Worm (Caenorhabditis elegans) whole organism, L4 larva: ENCODE measurements around the gene C45B2.1.

ENCODE experiments used
- D1046.2 ChIP-seq: fragments of 200-800 bp; sonication (Bioruptor generic); IDR thresholded peaks from 2 replicates; pipeline ENCODE4 v1.3.6; 2022; ENCODE audit warnings: missing genetic modification characterization, missing compliant biosample characterization
- F44E2.7 ChIP-seq: fragments of 200-800 bp; sonication (Bioruptor generic); IDR thresholded peaks from 2 replicates; pipeline ENCODE4 v2.1.2; 2022; ENCODE audit warnings: missing genetic modification characterization, missing compliant biosample characterization
- T26A8.4 ChIP-seq: fragments of 200-800 bp; sonication (Bioruptor generic); IDR thresholded peaks from 2 replicates; pipeline ENCODE4 v1.3.6; 2022; ENCODE audit warnings: missing genetic modification characterization, missing compliant biosample characterization
- Y105C5A.15 ChIP-seq: fragments of 200-800 bp; sonication (Bioruptor generic); IDR thresholded peaks from 2 replicates; pipeline ENCODE4 v1.3.6; 2022; ENCODE audit warnings: missing genetic modification characterization, missing compliant biosample characterization
- Y5F2A.4 ChIP-seq: fragments of 200-800 bp; sonication (Bioruptor generic); optimal IDR thresholded peaks from 2 replicates; lab custom pipeline; 2018; ENCODE audit warnings: mild to moderate bottlenecking, missing genetic modification characterization, missing compliant biosample characterization
- ZK337.2 ChIP-seq: fragments of 200-800 bp; sonication (Bioruptor generic); IDR thresholded peaks from 2 replicates; pipeline ENCODE4 v1.3.6; 2022; ENCODE audit warnings: missing genetic modification reagents, missing genetic modification characterization, missing compliant biosample characterization
- aha-1 ChIP-seq: fragments of 150-350 bp; peaks from one replicate; lab custom pipeline; 2014; ENCODE audit warnings: missing biosample characterization, missing genetic modification characterization
- arid-1 ChIP-seq: fragments of 200-800 bp; sonication (Bioruptor generic); conservative IDR thresholded peaks from 2 replicates; pipeline ENCODE4 v1.3.6; 2022; ENCODE audit warnings: missing genetic modification reagents, missing genetic modification characterization, missing compliant biosample characterization
- attf-4 ChIP-seq: sonication (generic microtip); optimal IDR thresholded peaks from 3 replicates; lab custom pipeline; 2017; ENCODE audit warnings: missing biosample characterization, missing genetic modification characterization
- ceh-82 ChIP-seq: sonication (generic microtip); optimal IDR thresholded peaks from 2 replicates; lab custom pipeline; 2017; ENCODE audit warnings: missing biosample characterization, missing genetic modification characterization
- ctbp-1 ChIP-seq: fragments of 200-800 bp; sonication (Bioruptor generic); IDR thresholded peaks from 2 replicates; pipeline ENCODE4 v1.3.6; 2022; ENCODE audit warnings: missing genetic modification reagents, missing genetic modification characterization, missing compliant biosample characterization
- daf-16 ChIP-seq, 3 experiments: sonication (generic microtip); optimal IDR thresholded peaks; 2 replicates each; lab custom pipeline; 2016 to 2017; ENCODE audit warnings: missing genetic modification characterization in 3 of 3, missing genetic modification reagents in 3 of 3, mild to moderate bottlenecking in 2 of 3, missing compliant biosample characterization in 2 of 3, missing biosample characterization in 1 of 3, moderate library complexity in 1 of 3
- daf-8 ChIP-seq: fragments of 200-800 bp; sonication (Bioruptor generic); IDR thresholded peaks from 2 replicates; pipeline ENCODE4 v1.3.6; 2022; ENCODE audit warnings: missing genetic modification characterization, missing compliant biosample characterization
- dmd-9 ChIP-seq: fragments of 200-800 bp; sonication (Bioruptor generic); IDR thresholded peaks from 2 replicates; pipeline ENCODE4 v1.3.6; 2022; ENCODE audit warnings: missing genetic modification reagents, missing genetic modification characterization, missing compliant biosample characterization
- dve-1 ChIP-seq: sonication (generic microtip); optimal IDR thresholded peaks from 2 replicates; lab custom pipeline; 2017; ENCODE audit warnings: antibody characterized with exemption, mild to moderate bottlenecking, missing genetic modification characterization, missing compliant biosample characterization; ENCODE audit not compliant: insufficient read depth
- fkh-10 ChIP-seq: fragments of 150-350 bp; optimal IDR thresholded peaks from 2 replicates; lab custom pipeline; 2014; ENCODE audit warnings: missing biosample characterization, missing genetic modification reagents, missing genetic modification characterization
- hlh-11 ChIP-seq: fragments of 200-800 bp; sonication (Bioruptor generic); optimal IDR thresholded peaks from 2 replicates; lab custom pipeline; 2018; ENCODE audit warnings: mild to moderate bottlenecking, missing genetic modification characterization, missing compliant biosample characterization
- hmg-1.1 ChIP-seq: fragments of 200-800 bp; sonication (Bioruptor generic); IDR thresholded peaks from 2 replicates; pipeline ENCODE4 v1.3.6; 2022; ENCODE audit warnings: missing genetic modification reagents, missing genetic modification characterization, missing compliant biosample characterization
- jun-1 ChIP-seq: fragments of 150-350 bp; optimal IDR thresholded peaks from 2 replicates; lab custom pipeline; 2014; ENCODE audit warnings: missing biosample characterization, missing genetic modification reagents, missing genetic modification characterization
- lin-15B ChIP-seq: fragments of 150-350 bp; sonication (generic microtip); optimal IDR thresholded peaks from 3 replicates; lab custom pipeline; 2014; ENCODE audit warnings: missing biosample characterization, missing genetic modification characterization
- lin-29 ChIP-seq: fragments of 200-800 bp; sonication (Bioruptor generic); IDR thresholded peaks from 2 replicates; pipeline ENCODE4 v1.3.6; 2022; ENCODE audit warnings: missing genetic modification reagents, missing genetic modification characterization, missing compliant biosample characterization
- lin-38 ChIP-seq: fragments of 200-800 bp; sonication (Bioruptor generic); IDR thresholded peaks from 2 replicates; pipeline ENCODE4 v1.3.6; 2022; ENCODE audit warnings: missing genetic modification reagents, missing genetic modification characterization, missing compliant biosample characterization
- lsy-2 ChIP-seq, 2 experiments: fragments of 150-350 bp in 1 of 2; sonication (generic microtip) in 1 of 2; optimal IDR thresholded peaks; 2 replicates each; lab custom pipeline; 2014 to 2017; ENCODE audit warnings: missing biosample characterization in 2 of 2, missing genetic modification characterization in 2 of 2
- madf-5 ChIP-seq, 2 experiments: fragments of 200-800 bp; sonication (Bioruptor generic); IDR thresholded peaks; 2 replicates each; pipeline ENCODE4 v1.3.6; 2022; ENCODE audit warnings: missing compliant biosample characterization in 2 of 2, missing genetic modification characterization in 2 of 2
- mep-1 ChIP-seq: fragments of 150-350 bp; sonication (generic microtip); optimal IDR thresholded peaks from 3 replicates; lab custom pipeline; 2014; ENCODE audit warnings: missing biosample characterization, missing genetic modification characterization
- mes-2 ChIP-seq: sonication (generic microtip); optimal IDR thresholded peaks from 2 replicates; lab custom pipeline; 2016; ENCODE audit warnings: missing genotype, mild to moderate bottlenecking, missing genetic modification characterization, missing compliant biosample characterization; ENCODE audit not compliant: poor library complexity, severe bottlenecking
- mxl-2 ChIP-seq: fragments of 200-800 bp; sonication (Bioruptor generic); conservative IDR thresholded peaks from 2 replicates; pipeline ENCODE4 v1.3.6; 2022; ENCODE audit warnings: missing genetic modification reagents, missing genetic modification characterization, missing compliant biosample characterization
- mxl-3 ChIP-seq: fragments of 200-800 bp; sonication (Bioruptor generic); optimal IDR thresholded peaks from 2 replicates; lab custom pipeline; 2018; ENCODE audit warnings: mild to moderate bottlenecking, missing genetic modification characterization, missing compliant biosample characterization
- nhr-11 ChIP-seq: fragments of 150-350 bp; optimal IDR thresholded peaks from 2 replicates; lab custom pipeline; 2014; ENCODE audit warnings: missing biosample characterization, missing genetic modification characterization
- nhr-25 ChIP-seq: sonication (generic microtip); optimal IDR thresholded peaks from 2 replicates; lab custom pipeline; 2017; ENCODE audit warnings: missing genetic modification characterization, mild to moderate bottlenecking, missing compliant biosample characterization, antibody characterized with exemption, moderate library complexity, borderline replicate concordance; ENCODE audit not compliant: insufficient read depth
- nhr-28 ChIP-seq: fragments of 150-350 bp; optimal IDR thresholded peaks from 2 replicates; lab custom pipeline; 2014; ENCODE audit warnings: missing biosample characterization, missing genetic modification characterization
- nhr-41 ChIP-seq: fragments of 200-800 bp; sonication (Bioruptor generic); IDR thresholded peaks from 2 replicates; pipeline ENCODE4 v1.3.6; 2022; ENCODE audit warnings: missing genetic modification reagents, missing genetic modification characterization, missing compliant biosample characterization
- nhr-42 ChIP-seq: fragments of 200-800 bp; sonication (Bioruptor generic); IDR thresholded peaks from 2 replicates; pipeline ENCODE4 v1.3.6; 2022; ENCODE audit warnings: missing genetic modification characterization, missing compliant biosample characterization
- nhr-76 ChIP-seq: fragments of 150-350 bp; optimal IDR thresholded peaks from 2 replicates; lab custom pipeline; 2014; ENCODE audit warnings: missing biosample characterization, missing genetic modification characterization
- nhr-77 ChIP-seq: fragments of 150-350 bp; optimal IDR thresholded peaks from 2 replicates; lab custom pipeline; 2014; ENCODE audit warnings: missing biosample characterization, missing genetic modification characterization
- pqm-1 ChIP-seq: sonication (generic microtip); optimal IDR thresholded peaks from 2 replicates; lab custom pipeline; 2017; ENCODE audit warnings: missing biosample characterization, missing genetic modification characterization
- saeg-2 ChIP-seq: fragments of 200-800 bp; sonication (Bioruptor generic); IDR thresholded peaks from 2 replicates; pipeline ENCODE4 v1.3.6; 2022; ENCODE audit warnings: missing genetic modification reagents, missing genetic modification characterization, missing compliant biosample characterization
- set-16 ChIP-seq: fragments of 200-800 bp; sonication (Bioruptor generic); IDR thresholded peaks from 2 replicates; pipeline ENCODE4 v1.3.6; 2022; ENCODE audit warnings: missing genetic modification reagents, missing genetic modification characterization, missing compliant biosample characterization
- skn-1 ChIP-seq: fragments of 150-350 bp; optimal IDR thresholded peaks from 2 replicates; lab custom pipeline; 2014; ENCODE audit warnings: missing biosample characterization, missing genetic modification characterization
- snpc-4 ChIP-seq: fragments of 150-350 bp; optimal IDR thresholded peaks from 2 replicates; lab custom pipeline; 2014; ENCODE audit warnings: missing biosample characterization, missing genetic modification characterization
- spr-1 ChIP-seq: sonication (generic microtip); optimal IDR thresholded peaks from 2 replicates; lab custom pipeline; 2016; ENCODE audit warnings: mild to moderate bottlenecking, missing genetic modification characterization, missing compliant biosample characterization
- unc-62 ChIP-seq, 3 experiments: fragments of 150-350 bp in 1 of 3; sonication (generic microtip); optimal IDR thresholded peaks in 2 of 3; peaks in 1 of 3; 1 replicate in 1 of 3; 2 replicates in 2 of 3; lab custom pipeline; 2014 to 2017; ENCODE audit warnings: missing biosample characterization in 3 of 3, missing genetic modification characterization in 3 of 3, missing genetic modification reagents in 3 of 3, missing genotype in 1 of 3
- zag-1 ChIP-seq: fragments of 150-350 bp; optimal IDR thresholded peaks from 2 replicates; lab custom pipeline; 2014; ENCODE audit warnings: missing biosample characterization, missing genetic modification characterization
- zip-11 ChIP-seq: fragments of 200-800 bp; sonication (Bioruptor generic); IDR thresholded peaks from 2 replicates; pipeline ENCODE4 v1.3.6; 2022; ENCODE audit warnings: missing genetic modification characterization, missing compliant biosample characterization
- ztf-11 ChIP-seq: fragments of 150-350 bp; optimal IDR thresholded peaks from 2 replicates; lab custom pipeline; 2014; ENCODE audit warnings: missing biosample characterization, missing genetic modification characterization

C45B2.1 gene

ce11 chrX:6091967-6092366, 6.0 kb downstream of the C45B2.1 start, which contains the start of gene hsp-3 (continued):
- peak; percentile 94 for TF ChIP-seq nhr-11
- peak; percentile 100 for TF ChIP-seq set-16 (GFP tag; lab: Robert Waterston, UW)
- peak; percentile 83 for TF ChIP-seq lin-29 (GFP tag; lab: Robert Waterston, UW)
- TF ChIP-seq saeg-2 (GFP tag; lab: Robert Waterston, UW) = peak; percentile 96
- peak; percentile 92 for TF ChIP-seq jun-1 (tag; lab: Kevin White, UChicago)
- TF ChIP-seq ceh-82 = no peak
- 0 out of 2 replicates have a peak, but pooled peaks have one; percentile 15 for TF ChIP-seq zip-11 (GFP tag; lab: Robert Waterston, UW)
- TF ChIP-seq attf-4 = no peak
- peak; percentile 95 for TF ChIP-seq ctbp-1 (GFP tag; lab: Robert Waterston, UW)
- TF ChIP-seq madf-5 (GFP tag; IDR thresholded peaks at IDR 0.05; lab: Robert Waterston, UW) = 0 out of 4 replicates have a peak, but pooled peaks of 1 of the 2 experiments have one; percentile 28
- peak; percentile 70 for TF ChIP-seq mes-2
- TF ChIP-seq zag-1 = peak; percentile 27
- peak; percentile 97 for TF ChIP-seq arid-1 (GFP tag; lab: Robert Waterston, UW)
- peak; percentile 95 for TF ChIP-seq D1046.2 (GFP tag; lab: Robert Waterston, UW)
- TF ChIP-seq dmd-9 = peak; percentile 93

- TF ChIP-seq arid-1 (GFP tag; lab: Robert Waterston, UW) (no peak), nhr-11 (no peak), hmg-1.1 (no peak), madf-5 (GFP tag; IDR thresholded peaks at IDR 0.05; lab: Robert Waterston, UW) (no peak), nhr-41 (GFP tag; lab: Robert Waterston, UW) (no peak), daf-16 (GFP tag; optimal IDR thresholded peaks at IDR 0.05; lab: Kevin White, UChicago) (no peak), daf-16 (tag; optimal IDR thresholded peaks at IDR 0.05; lab: Kevin White, UChicago) (no peak), nhr-28 (tag; lab: Kevin White, UChicago) (no peak), D1046.2 (GFP tag; lab: Robert Waterston, UW) (no peak)
These were observed 6.6 kb downstream of the C45B2.1 start for ce11 chrX:6092533-6092932.

ce11 chrX:6093046-6093445, 7.1 kb downstream of the C45B2.1 start, which contains the start of gene C15H9.5:
C15H9.5 (plus strand) TSS chrX:6093300.
- TF ChIP-seq nhr-77 (tag; lab: Kevin White, UChicago) (no peak), T26A8.4 (GFP tag; lab: Robert Waterston, UW) (peak; percentile 48; the same call in 1 of the 2 replicates), ctbp-1 (GFP tag; lab: Robert Waterston, UW) (no peak), daf-16 (GFP tag; optimal IDR thresholded peaks at IDR 0.05; lab: Kevin White, UChicago) (no peak), daf-16 (tag; optimal IDR thresholded peaks at IDR 0.05; lab: Kevin White, UChicago) (peak; percentile 93), nhr-28 (tag; lab: Kevin White, UChicago) (peak; percentile 33), mep-1 (tag; lab: Kevin White, UChicago) (peak; percentile 12), dve-1 (tag; lab: Kevin White, UChicago) (peak; percentile 56), pqm-1 (peak; percentile 38), Y105C5A.15 (GFP tag; lab: Robert Waterston, UW) (no peak), hlh-11 (peak; percentile 47), lin-38 (GFP tag; lab: Robert Waterston, UW) (peak; percentile 49), Y5F2A.4 (GFP tag; lab: Kevin White, UChicago) (no peak), lsy-2 (tag; optimal IDR thresholded peaks at IDR 0.05; lab: Kevin White, UChicago) (peak in 1 of 2 experiments; percentile 27), aha-1 (peak; percentile 43)

ce11 chrX:6097551-6097950, 11.6 kb downstream of the C45B2.1 start, which contains the start of gene C15H9.4:
C15H9.4 (plus strand) TSS chrX:6097643.
- TF ChIP-seq nhr-42 (GFP tag; lab: Robert Waterston, UW) (no peak), snpc-4 (tag; lab: Kevin White, UChicago) (no peak), attf-4 (no peak), spr-1 (tag; lab: Kevin White, UChicago) (no peak), lin-15B (tag; lab: Kevin White, UChicago) (no peak), nhr-25 (tag; lab: Kevin White, UChicago) (no peak), fkh-10 (GFP tag; lab: Kevin White, UChicago) (no peak), nhr-76 (tag; lab: Kevin White, UChicago) (no peak), daf-8 (GFP tag; lab: Robert Waterston, UW) (no peak), ztf-11 (tag; lab: Kevin White, UChicago) (no peak), mxl-3 (GFP tag; lab: Kevin White, UChicago) (peak; percentile 27), lsy-2 (tag; optimal IDR thresholded peaks at IDR 0.05; lab: Kevin White, UChicago) (peak in 1 of 2 experiments; percentile 65), ZK337.2 (GFP tag; lab: Robert Waterston, UW) (no peak), skn-1 (tag; lab: Kevin White, UChicago) (no peak), pqm-1 (no peak), nhr-11 (no peak), unc-62 (GFP tag; optimal IDR thresholded peaks at IDR 0.05 in 1 of 2; lab: Kevin White, UChicago) (peak in 1 of 2 experiments; percentile 90), unc-62 (tag; optimal IDR thresholded peaks at IDR 0.05; lab: Kevin White, UChicago) (no peak), mxl-2 (no peak), F44E2.7 (no peak)
